Worm (Caenorhabditis elegans) whole organism, L4/young adult: ENCODE measurements around the gene D2023.4.

Experiments
- W03F9.2 ChIP-seq: fragments of 150-350 bp; optimal IDR thresholded peaks from 2 replicates; lab custom pipeline; 2014; ENCODE audit warnings: missing biosample characterization, missing genetic modification characterization
- dao-5 ChIP-seq: sonication (generic microtip); optimal IDR thresholded peaks from 2 replicates; lab custom pipeline; 2016; ENCODE audit warnings: missing genotype, missing genetic modification characterization, moderate library complexity, missing compliant biosample characterization
- him-1 ChIP-seq: sonication (generic microtip); optimal IDR thresholded peaks from 2 replicates; lab custom pipeline; 2016; ENCODE audit warnings: missing genotype, missing genetic modification reagents, missing genetic modification characterization, missing compliant biosample characterization

DNA sequence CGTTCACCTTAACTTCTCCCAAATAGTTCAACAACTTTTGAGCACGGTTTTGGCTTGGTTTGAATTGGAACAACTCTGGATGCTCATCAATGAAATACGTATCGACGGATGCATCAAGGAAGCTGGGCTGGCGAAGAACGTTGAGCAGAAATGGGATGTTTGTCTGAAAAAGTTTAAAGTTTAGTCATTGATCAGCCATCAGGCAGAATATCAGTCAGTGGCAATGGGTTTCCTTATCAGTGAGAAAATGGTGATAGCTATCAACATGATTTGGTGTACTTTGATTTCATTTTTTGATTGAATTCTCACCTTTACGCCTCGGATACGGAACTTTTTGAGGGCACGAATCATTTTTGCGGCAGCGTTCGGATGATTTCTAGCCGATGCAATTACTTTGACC is 5.0 kb downstream of the D2023.4 start:
- TF ChIP-seq W03F9.2 (tag; lab: Kevin White, UChicago) (no peak), dao-5 (tag; lab: Kevin White, UChicago) (no peak), him-1 (tag; lab: Kevin White, UChicago) (no peak)
